Worm (Caenorhabditis elegans) whole organism, L1 larva: ENCODE measurements around the gene T05C12.1.

Experiments used
- C16A3.4 ChIP-seq: fragments of 150-350 bp; optimal IDR thresholded peaks from 2 replicates; lab custom pipeline; 2014; ENCODE audit warnings: missing biosample characterization, missing genetic modification characterization
- blmp-1 ChIP-seq: fragments of 150-350 bp; optimal IDR thresholded peaks from 2 replicates; lab custom pipeline; 2014; ENCODE audit warnings: missing biosample characterization, missing genetic modification characterization
- ceh-63 ChIP-seq: fragments of 200-800 bp; sonication (Bioruptor generic); optimal IDR thresholded peaks from 2 replicates; lab custom pipeline; 2018; ENCODE audit warnings: mild to moderate bottlenecking, missing genetic modification characterization, missing compliant biosample characterization
- ceh-82 ChIP-seq, 3 experiments: fragments of 150-350 bp in 1 of 3; sonication (generic microtip) in 2 of 3; optimal IDR thresholded peaks; 2 replicates each; lab custom pipeline; 2014 to 2017; ENCODE audit warnings: missing biosample characterization in 3 of 3, missing genetic modification characterization in 3 of 3
- ceh-88 ChIP-seq: fragments of 200-800 bp; sonication (Bioruptor generic); IDR thresholded peaks from 2 replicates; pipeline ENCODE4 v1.3.6; 2022; ENCODE audit warnings: missing genetic modification characterization, missing compliant biosample characterization
- efl-1 ChIP-seq, 4 experiments: fragments of 150-350 bp; optimal IDR thresholded peaks in 3 of 4; peaks in 1 of 4; 1 replicate in 1 of 4; 2 replicates in 3 of 4; lab custom pipeline; 2014; ENCODE audit warnings: missing biosample characterization in 2 of 4, missing genetic modification characterization in 2 of 4, missing genetic modification reagents in 2 of 4
- egl-27 ChIP-seq, 2 experiments: fragments of 150-350 bp in 1 of 2; sonication (generic microtip); optimal IDR thresholded peaks; 3 replicates each; lab custom pipeline; 2017 to 2018; ENCODE audit warnings: missing biosample characterization in 2 of 2, missing genetic modification characterization in 2 of 2, missing genetic modification reagents in 2 of 2
- fkh-8 ChIP-seq: sonication (generic microtip); optimal IDR thresholded peaks from 2 replicates; lab custom pipeline; 2016; ENCODE audit warnings: mild to moderate bottlenecking, missing genetic modification characterization, missing compliant biosample characterization
- fos-1 ChIP-seq: fragments of 150-350 bp; optimal IDR thresholded peaks from 2 replicates; lab custom pipeline; 2014; ENCODE audit warnings: missing biosample characterization, missing genetic modification characterization
- grh-1 ChIP-seq: fragments of 200-800 bp; sonication (Bioruptor generic); IDR thresholded peaks from 2 replicates; pipeline ENCODE4 v1.3.6; 2022; ENCODE audit warnings: missing genetic modification reagents, missing genetic modification characterization, missing compliant biosample characterization
- jun-1 ChIP-seq: fragments of 150-350 bp; optimal IDR thresholded peaks from 2 replicates; lab custom pipeline; 2014; ENCODE audit warnings: missing biosample characterization, missing genetic modification reagents, missing genetic modification characterization
- lin-14 ChIP-seq: fragments of 200-800 bp; sonication (Bioruptor generic); optimal IDR thresholded peaks from 2 replicates; lab custom pipeline; 2018; ENCODE audit warnings: mild to moderate bottlenecking, missing genetic modification characterization, moderate library complexity, missing compliant biosample characterization
- lin-35 ChIP-seq, 2 experiments: fragments of 150-350 bp; optimal IDR thresholded peaks; 2 replicates each; lab custom pipeline; 2014; ENCODE audit warnings: missing biosample characterization in 2 of 2, missing genetic modification characterization in 2 of 2, missing genetic modification reagents in 2 of 2
- lir-3 ChIP-seq: sonication (generic microtip); optimal IDR thresholded peaks from 2 replicates; lab custom pipeline; 2016; ENCODE audit warnings: mild to moderate bottlenecking, missing genetic modification characterization, moderate library complexity, missing compliant biosample characterization; ENCODE audit not compliant: poor library complexity
- lsy-2 ChIP-seq, 2 experiments: fragments of 150-350 bp; optimal IDR thresholded peaks; 2 replicates each; lab custom pipeline; 2014; ENCODE audit warnings: missing biosample characterization in 2 of 2, missing genetic modification characterization in 2 of 2
- mef-2 ChIP-seq: fragments of 150-350 bp; optimal IDR thresholded peaks from 2 replicates; lab custom pipeline; 2014; ENCODE audit warnings: missing biosample characterization, missing genetic modification characterization
- mep-1 ChIP-seq: fragments of 150-350 bp; optimal IDR thresholded peaks from 2 replicates; lab custom pipeline; 2014; ENCODE audit warnings: missing biosample characterization, missing genetic modification characterization
- nhr-28 ChIP-seq: fragments of 150-350 bp; optimal IDR thresholded peaks from 2 replicates; lab custom pipeline; 2014; ENCODE audit warnings: missing biosample characterization, missing genetic modification characterization
- nhr-76 ChIP-seq: sonication (generic microtip); optimal IDR thresholded peaks from 2 replicates; lab custom pipeline; 2017; ENCODE audit warnings: missing biosample characterization, missing genetic modification characterization
- nhr-77 ChIP-seq: fragments of 150-350 bp; optimal IDR thresholded peaks from 2 replicates; lab custom pipeline; 2014; ENCODE audit warnings: missing biosample characterization, missing genetic modification characterization
- nhr-85 ChIP-seq: sonication (generic microtip); peaks from one replicate; lab custom pipeline; 2016; ENCODE audit warnings: missing genetic modification characterization, inconsistent platforms, missing compliant biosample characterization
- nhr-90 ChIP-seq: sonication (generic microtip); optimal IDR thresholded peaks from 2 replicates; lab custom pipeline; 2016; ENCODE audit warnings: mild to moderate bottlenecking, missing genetic modification characterization, missing compliant biosample characterization; ENCODE audit not compliant: poor library complexity
- pqm-1 ChIP-seq: sonication (generic microtip); optimal IDR thresholded peaks from 3 replicates; lab custom pipeline; 2017; ENCODE audit warnings: missing biosample characterization, missing genetic modification characterization
- skn-1 ChIP-seq: fragments of 150-350 bp; optimal IDR thresholded peaks from 2 replicates; lab custom pipeline; 2014; ENCODE audit warnings: missing biosample characterization, missing genetic modification characterization
- snu-23 ChIP-seq: sonication (generic microtip); optimal IDR thresholded peaks from 2 replicates; lab custom pipeline; 2016; ENCODE audit warnings: missing genetic modification characterization, missing compliant biosample characterization
- sox-4 ChIP-seq: sonication (generic microtip); optimal IDR thresholded peaks from 2 replicates; lab custom pipeline; 2016; ENCODE audit warnings: missing genetic modification characterization, missing compliant biosample characterization
- sup-37 ChIP-seq: fragments of 200-800 bp; sonication (Bioruptor generic); optimal IDR thresholded peaks from 2 replicates; lab custom pipeline; 2018; ENCODE audit warnings: mild to moderate bottlenecking, missing genetic modification characterization, missing compliant biosample characterization
- swsn-7 ChIP-seq: sonication (generic microtip); optimal IDR thresholded peaks from 2 replicates; lab custom pipeline; 2016; ENCODE audit warnings: missing genetic modification characterization, missing compliant biosample characterization
- tbx-2 ChIP-seq: sonication (generic microtip); optimal IDR thresholded peaks from 2 replicates; lab custom pipeline; 2016; ENCODE audit warnings: missing genetic modification characterization, missing compliant biosample characterization
- tlp-1 ChIP-seq: fragments of 150-350 bp; optimal IDR thresholded peaks from 2 replicates; lab custom pipeline; 2014; ENCODE audit warnings: missing biosample characterization, missing genetic modification characterization
- unc-86 ChIP-seq: sonication (generic microtip); optimal IDR thresholded peaks from 2 replicates; lab custom pipeline; 2016; ENCODE audit warnings: missing genetic modification characterization, missing compliant biosample characterization
- unc-98 ChIP-seq: fragments of 200-800 bp; sonication (Bioruptor generic); IDR thresholded peaks from 2 replicates; pipeline ENCODE4 v1.3.6; 2022; ENCODE audit warnings: missing genetic modification characterization, missing compliant biosample characterization
- vab-15 ChIP-seq: sonication (generic microtip); optimal IDR thresholded peaks from 2 replicates; lab custom pipeline; 2017; ENCODE audit warnings: missing genotype, mild to moderate bottlenecking, missing genetic modification characterization, missing compliant biosample characterization
- zag-1 ChIP-seq: fragments of 150-350 bp; optimal IDR thresholded peaks from 2 replicates; lab custom pipeline; 2014; ENCODE audit warnings: missing biosample characterization, missing genetic modification characterization
- ztf-4 ChIP-seq: fragments of 150-350 bp; optimal IDR thresholded peaks from 2 replicates; lab custom pipeline; 2014; ENCODE audit warnings: missing biosample characterization, missing genetic modification characterization

The T05C12.1 gene

ce11 chrII:8216433-8216832, 43.0 kb downstream of the T05C12.1 start, which contains the start of gene M110.3 (continued):
- no peak for TF ChIP-seq vab-15
- peak; percentile 8 for TF ChIP-seq jun-1 (tag; lab: Kevin White, UChicago)
- TF ChIP-seq ceh-82 (tag; optimal IDR thresholded peaks at IDR 0.05; lab: Kevin White, UChicago): peak in 2 of 3 experiments; percentile 4 to 42
- TF ChIP-seq ceh-88 (GFP tag; lab: Robert Waterston, UW): no peak
- TF ChIP-seq unc-98 (GFP tag; lab: Robert Waterston, UW): no peak
- TF ChIP-seq mef-2: no peak
- no peak for TF ChIP-seq nhr-28 (tag; lab: Kevin White, UChicago)
- no peak for TF ChIP-seq fos-1 (tag; lab: Kevin White, UChicago)
- peak; percentile 1 for TF ChIP-seq skn-1 (tag; lab: Kevin White, UChicago)
- peak; percentile 66 to 77 for TF ChIP-seq lsy-2 (tag; optimal IDR thresholded peaks at IDR 0.05; lab: Kevin White, UChicago)
- TF ChIP-seq blmp-1 (tag; lab: Kevin White, UChicago): peak; percentile 64
- no peak for TF ChIP-seq pqm-1 (tag; lab: Kevin White, UChicago)
- TF ChIP-seq sox-4 (tag; lab: Kevin White, UChicago): no peak
- TF ChIP-seq swsn-7 (tag; lab: Kevin White, UChicago): peak; percentile 32
- TF ChIP-seq grh-1: no peak

ce11 chrII:8216922-8217321, 43.4 kb downstream of the T05C12.1 start, which contains the start of gene ifg-1:
Gene ifg-1, plus strand, starts transcription at chrII:8217222.
- TF ChIP-seq lir-3 (tag; lab: Kevin White, UChicago): no peak
- TF ChIP-seq lin-35 (GFP tag; optimal IDR thresholded peaks at IDR 0.05; lab: Kevin White, UChicago): no peak

- TF ChIP-seq unc-86 (tag; lab: Kevin White, UChicago): no peak
- TF ChIP-seq nhr-76 (tag; lab: Kevin White, UChicago): no peak
- TF ChIP-seq nhr-85: no peak
- no peak for TF ChIP-seq lir-3 (tag; lab: Kevin White, UChicago)
- TF ChIP-seq C16A3.4 (tag; lab: Kevin White, UChicago): no peak
- no peak for TF ChIP-seq efl-1 (optimal IDR thresholded peaks at IDR 0.05; lab: Kevin White, UChicago)
- no peak for TF ChIP-seq efl-1 (GFP tag; optimal IDR thresholded peaks at IDR 0.05 in 1 of 2; lab: Kevin White, UChicago)
- no peak for TF ChIP-seq mep-1 (tag; lab: Kevin White, UChicago)
- no peak for TF ChIP-seq skn-1 (tag; lab: Kevin White, UChicago)
Measured at ce11 chrII:8218266-8218665, 44.8 kb downstream of the T05C12.1 start.

- no peak for TF ChIP-seq lin-14 (GFP tag; lab: Kevin White, UChicago)
- TF ChIP-seq nhr-90 (tag; lab: Kevin White, UChicago): no peak
- no peak for TF ChIP-seq tlp-1 (tag; lab: Kevin White, UChicago)
- TF ChIP-seq snu-23 (GFP tag; lab: Kevin White, UChicago): no peak
- no peak for TF ChIP-seq tbx-2 (tag; lab: Kevin White, UChicago)
- no peak for TF ChIP-seq egl-27 (tag; optimal IDR thresholded peaks at IDR 0.05; lab: Kevin White, UChicago)
- no peak for TF ChIP-seq sup-37
- TF ChIP-seq swsn-7 (tag; lab: Kevin White, UChicago): no peak
- no peak for TF ChIP-seq fkh-8 (tag; lab: Kevin White, UChicago)
- TF ChIP-seq unc-86 (tag; lab: Kevin White, UChicago): no peak
- TF ChIP-seq mef-2: no peak
- TF ChIP-seq ceh-63 (GFP tag; lab: Kevin White, UChicago): no peak
- no peak for TF ChIP-seq ztf-4
- TF ChIP-seq nhr-77: no peak
- TF ChIP-seq grh-1: no peak
- no peak for TF ChIP-seq zag-1 (tag; lab: Kevin White, UChicago)
- no peak for TF ChIP-seq blmp-1 (tag; lab: Kevin White, UChicago)
Measured at ce11 chrII:8220267-8220666, 46.8 kb downstream of the T05C12.1 start.
